Fruit fly (Drosophila melanogaster) whole organism, embryonic: ENCODE data around the gene atl.
A peak's percentile ranks its signal among the peaks of the same experiment; 100 is the strongest.

ENCODE experiments used
- Abd-B ChIP-seq: fragments of 200-800 bp; sonication (Bioruptor generic); optimal IDR thresholded peaks from 2 replicates; lab custom pipeline; 2018; ENCODE audit warnings: missing biosample characterization, mild to moderate bottlenecking, missing genetic modification characterization, moderate library complexity
- Bgb ChIP-seq: fragments of 200-800 bp; sonication (Bioruptor generic); IDR thresholded peaks from 2 replicates; pipeline ENCODE4 v1.3.6; 2022; ENCODE audit warnings: missing biosample characterization, missing genetic modification characterization; ENCODE audit not compliant: partially characterized antibody
- C15 ChIP-seq: fragments of 200-800 bp; sonication (Bioruptor generic); IDR thresholded peaks from 3 replicates; pipeline ENCODE4 v1.3.6; 2022; ENCODE audit warnings: missing biosample characterization, missing genetic modification characterization
- CG10654 ChIP-seq: fragments of 200-800 bp; sonication (Bioruptor generic); optimal IDR thresholded peaks from 2 replicates; lab custom pipeline; 2016; ENCODE audit warnings: missing biosample characterization, missing genetic modification characterization
- CG11695 ChIP-seq: fragments of 200-800 bp; sonication (Bioruptor generic); IDR thresholded peaks from 3 replicates; pipeline ENCODE4 v1.3.6; 2022; ENCODE audit warnings: missing biosample characterization, missing genetic modification characterization
- CG1233 ChIP-seq: fragments of 200-800 bp; sonication (Bioruptor generic); optimal IDR thresholded peaks from 4 replicates; lab custom pipeline; 2018; ENCODE audit warnings: missing biosample characterization, mild to moderate bottlenecking, missing genetic modification characterization
- CG12659 ChIP-seq: fragments of 200-800 bp; sonication (Bioruptor generic); optimal IDR thresholded peaks from 3 replicates; lab custom pipeline; 2017; ENCODE audit warnings: mild to moderate bottlenecking, missing biosample characterization, missing genetic modification reagents, missing genetic modification characterization
- CG15269 ChIP-seq: fragments of 200-800 bp; sonication (Bioruptor generic); optimal IDR thresholded peaks from 2 replicates; lab custom pipeline; 2018; ENCODE audit warnings: missing biosample characterization, mild to moderate bottlenecking, missing genetic modification characterization, moderate library complexity
- CG17359 ChIP-seq: fragments of 200-800 bp; sonication (Bioruptor generic); optimal IDR thresholded peaks from 3 replicates; lab custom pipeline; 2018; ENCODE audit warnings: missing biosample characterization, mild to moderate bottlenecking, missing genetic modification characterization, moderate library complexity
- CG2199 ChIP-seq: fragments of 200-800 bp; sonication (Bioruptor generic); IDR thresholded peaks from 3 replicates; pipeline ENCODE4 v1.3.6; 2022; ENCODE audit warnings: missing biosample characterization, missing genetic modification characterization
- CG31365 ChIP-seq: fragments of 200-800 bp; sonication (Bioruptor generic); optimal IDR thresholded peaks from 2 replicates; lab custom pipeline; 2018; ENCODE audit warnings: missing biosample characterization, mild to moderate bottlenecking, missing genetic modification characterization
- CG31441 ChIP-seq: fragments of 200-800 bp; sonication (Bioruptor generic); IDR thresholded peaks from 2 replicates; pipeline ENCODE4 v1.3.6; 2022; ENCODE audit warnings: missing biosample characterization, missing genetic modification characterization
- CG32772 ChIP-seq: fragments of 200-800 bp; sonication (Bioruptor generic); IDR thresholded peaks from 2 replicates; pipeline ENCODE4 v1.3.6; 2022; ENCODE audit warnings: missing biosample characterization, missing genetic modification characterization
- CG33557 ChIP-seq: fragments of 200-800 bp; sonication (Bioruptor generic); optimal IDR thresholded peaks from 2 replicates; lab custom pipeline; 2019; ENCODE audit warnings: missing biosample characterization, mild to moderate bottlenecking, missing genetic modification characterization, moderate library complexity
- CG3838 ChIP-seq: fragments of 200-800 bp; sonication (Bioruptor generic); optimal IDR thresholded peaks from 3 replicates; lab custom pipeline; 2016; ENCODE audit warnings: missing biosample characterization, missing genetic modification characterization
- CG7786 ChIP-seq: fragments of 200-800 bp; sonication (Bioruptor generic); optimal IDR thresholded peaks from 2 replicates; lab custom pipeline; 2016; ENCODE audit warnings: missing biosample characterization, missing genetic modification characterization
- CG8478 ChIP-seq: fragments of >200 bp; optimal IDR thresholded peaks from 2 replicates; lab custom pipeline; 2018
- CG9797 ChIP-seq: fragments of 200-800 bp; sonication (Bioruptor generic); optimal IDR thresholded peaks from 3 replicates; lab custom pipeline; 2018; ENCODE audit warnings: missing biosample characterization, mild to moderate bottlenecking, missing genetic modification characterization
- CrebB ChIP-seq: fragments of 200-800 bp; sonication (Bioruptor generic); optimal IDR thresholded peaks from 3 replicates; lab custom pipeline; 2018; ENCODE audit warnings: missing biosample characterization, mild to moderate bottlenecking, missing genetic modification characterization
- Deaf1 ChIP-seq: fragments of 200-800 bp; optimal IDR thresholded peaks from 3 replicates; lab custom pipeline; 2019; ENCODE audit warnings: missing biosample characterization, mild to moderate bottlenecking, missing genetic modification characterization, moderate library complexity
- Dfd ChIP-seq, 2 experiments: fragments of >200 bp; optimal IDR thresholded peaks; 2 replicates each; lab custom pipeline; 2017; ENCODE audit warnings: missing biosample characterization in 2 of 2, missing genetic modification characterization in 2 of 2
- GATAe ChIP-seq: fragments of 200-800 bp; sonication (Bioruptor generic); conservative IDR thresholded peaks from 2 replicates; pipeline ENCODE4 v1.3.6; 2022; ENCODE audit warnings: missing biosample characterization, missing genetic modification characterization
- HLH3B ChIP-seq: fragments of 200-800 bp; sonication (Bioruptor generic); IDR thresholded peaks from 2 replicates; pipeline ENCODE4 v1.3.6; 2022; ENCODE audit warnings: missing biosample characterization, missing genetic modification characterization
- Med ChIP-seq: fragments of 200-800 bp; sonication (Bioruptor generic); peaks from one replicate; lab custom pipeline; 2016; ENCODE audit warnings: missing biosample characterization, missing genetic modification characterization, mild to moderate bottlenecking, inconsistent platforms, moderate library complexity
- NC2α ChIP-seq: fragments of 200-800 bp; sonication (Bioruptor generic); optimal IDR thresholded peaks from 2 replicates; lab custom pipeline; 2016; ENCODE audit warnings: missing biosample characterization, missing genetic modification characterization
- Opbp ChIP-seq: fragments of 200-800 bp; sonication (Bioruptor generic); IDR thresholded peaks from 3 replicates; pipeline ENCODE4 v1.3.6; 2022; ENCODE audit warnings: missing biosample characterization, missing genetic modification characterization; ENCODE audit not compliant: partially characterized antibody
- Sox102F ChIP-seq: fragments of 200-800 bp; sonication (Bioruptor generic); optimal IDR thresholded peaks from 2 replicates; lab custom pipeline; 2018; ENCODE audit warnings: missing biosample characterization, mild to moderate bottlenecking, missing genetic modification characterization, moderate library complexity
- Stat92E ChIP-seq, 3 experiments: fragments of >200 bp in 2 of 3; fragments of 200-800 bp in 1 of 3; sonication (Bioruptor generic) in 1 of 3; optimal IDR thresholded peaks; 2 replicates each; lab custom pipeline; 2017 to 2019; ENCODE audit warnings: missing biosample characterization in 3 of 3, missing genetic modification characterization in 3 of 3, mild to moderate bottlenecking in 1 of 3, moderate library complexity in 1 of 3
- Trl ChIP-seq, 3 experiments: fragments of >200 bp in 2 of 3; fragments of 200-800 bp in 1 of 3; sonication (Bioruptor generic) in 1 of 3; optimal IDR thresholded peaks; 2 replicates in 1 of 3; 3 replicates in 2 of 3; lab custom pipeline; 2016 to 2017; ENCODE audit warnings: missing biosample characterization in 1 of 3, missing genetic modification characterization in 1 of 3
- bbx ChIP-seq: fragments of 200-800 bp; sonication (Bioruptor generic); IDR thresholded peaks from 2 replicates; pipeline ENCODE4 v1.3.6; 2022; ENCODE audit warnings: missing biosample characterization, missing genetic modification characterization; ENCODE audit not compliant: partially characterized antibody
- cas ChIP-seq: fragments of 200-800 bp; sonication (Bioruptor generic); IDR thresholded peaks from 2 replicates; pipeline ENCODE4 v1.3.6; 2022; ENCODE audit warnings: missing biosample characterization, missing genetic modification characterization
- chinmo ChIP-seq: fragments of 200-800 bp; sonication (Bioruptor generic); IDR thresholded peaks from 4 replicates; pipeline ENCODE4 v1.3.6; 2022; ENCODE audit warnings: missing biosample characterization, missing genetic modification characterization; ENCODE audit not compliant: partially characterized antibody
- crc ChIP-seq: fragments of 200-800 bp; sonication (Bioruptor generic); optimal IDR thresholded peaks from 2 replicates; lab custom pipeline; 2016; ENCODE audit warnings: missing biosample characterization, missing genetic modification characterization
- exex ChIP-seq: fragments of 200-800 bp; sonication (Bioruptor generic); optimal IDR thresholded peaks from 4 replicates; lab custom pipeline; 2018; ENCODE audit warnings: missing biosample characterization, mild to moderate bottlenecking, missing genetic modification characterization, moderate library complexity
- ftz-f1 ChIP-seq: fragments of 200-800 bp; sonication (Bioruptor generic); optimal IDR thresholded peaks from 2 replicates; lab custom pipeline; 2016; ENCODE audit warnings: missing biosample characterization, missing genetic modification characterization
- grau ChIP-seq: fragments of 200-800 bp; optimal IDR thresholded peaks from 3 replicates; lab custom pipeline; 2019; ENCODE audit warnings: missing biosample characterization, mild to moderate bottlenecking, missing genetic modification characterization, moderate library complexity
- hth ChIP-seq: fragments of >200 bp; optimal IDR thresholded peaks from 2 replicates; lab custom pipeline; 2017; ENCODE audit warnings: inconsistent platforms
- jigr1 ChIP-seq: fragments of 200-800 bp; sonication (Bioruptor generic); IDR thresholded peaks from 3 replicates; pipeline ENCODE4 v1.3.6; 2022; ENCODE audit warnings: missing biosample characterization, missing genetic modification characterization
- jing ChIP-seq: fragments of 200-800 bp; sonication (Bioruptor generic); optimal IDR thresholded peaks from 2 replicates; lab custom pipeline; 2018; ENCODE audit warnings: missing biosample characterization, mild to moderate bottlenecking, missing genetic modification characterization
- lola ChIP-seq, 3 experiments: fragments of >200 bp in 2 of 3; fragments of 200-800 bp in 1 of 3; sonication (Bioruptor generic) in 1 of 3; optimal IDR thresholded peaks; 2 replicates each; lab custom pipeline; 2017 to 2019; ENCODE audit warnings: missing biosample characterization in 3 of 3, missing genetic modification characterization in 3 of 3, mild to moderate bottlenecking in 1 of 3, moderate library complexity in 1 of 3
- nmo ChIP-seq: fragments of 200-800 bp; sonication (Bioruptor generic); optimal IDR thresholded peaks from 2 replicates; lab custom pipeline; 2018; ENCODE audit warnings: missing biosample characterization, mild to moderate bottlenecking, missing genetic modification characterization, moderate library complexity
- psq ChIP-seq: fragments of 200-800 bp; sonication (Bioruptor generic); optimal IDR thresholded peaks from 2 replicates; lab custom pipeline; 2017; ENCODE audit warnings: missing biosample characterization, missing genetic modification characterization
- sens ChIP-seq: fragments of 200-800 bp; sonication (Bioruptor generic); peaks from one replicate; lab custom pipeline; 2016; ENCODE audit warnings: missing biosample characterization, missing genetic modification characterization
- shn ChIP-seq: fragments of 200-800 bp; sonication (Bioruptor generic); optimal IDR thresholded peaks from 3 replicates; lab custom pipeline; 2016; ENCODE audit warnings: missing biosample characterization, missing genetic modification characterization
- tio ChIP-seq: fragments of 200-800 bp; sonication (Bioruptor generic); optimal IDR thresholded peaks from 2 replicates; lab custom pipeline; 2017; ENCODE audit warnings: missing biosample characterization, missing genetic modification characterization, inconsistent platforms
- unpg ChIP-seq: fragments of 200-800 bp; sonication (Bioruptor generic); optimal IDR thresholded peaks from 3 replicates; lab custom pipeline; 2018; ENCODE audit warnings: missing biosample characterization, mild to moderate bottlenecking, missing genetic modification characterization, moderate library complexity
- usp ChIP-seq: fragments of >200 bp; optimal IDR thresholded peaks from 2 replicates; lab custom pipeline; 2017; ENCODE audit warnings: missing biosample characterization, missing genetic modification characterization
- wek ChIP-seq: fragments of 200-800 bp; sonication (Bioruptor generic); optimal IDR thresholded peaks from 3 replicates; lab custom pipeline; 2018; ENCODE audit warnings: missing biosample characterization, mild to moderate bottlenecking, missing genetic modification characterization, moderate library complexity
- zf30C ChIP-seq: fragments of 200-800 bp; sonication (Bioruptor generic); optimal IDR thresholded peaks from 3 replicates; lab custom pipeline; 2018; ENCODE audit warnings: missing biosample characterization, mild to moderate bottlenecking, missing genetic modification characterization
- zfh2 ChIP-seq: fragments of 200-800 bp; sonication (Bioruptor generic); optimal IDR thresholded peaks from 2 replicates; lab custom pipeline; 2016; ENCODE audit warnings: missing biosample characterization, missing genetic modification characterization

atl gene

DNA sequence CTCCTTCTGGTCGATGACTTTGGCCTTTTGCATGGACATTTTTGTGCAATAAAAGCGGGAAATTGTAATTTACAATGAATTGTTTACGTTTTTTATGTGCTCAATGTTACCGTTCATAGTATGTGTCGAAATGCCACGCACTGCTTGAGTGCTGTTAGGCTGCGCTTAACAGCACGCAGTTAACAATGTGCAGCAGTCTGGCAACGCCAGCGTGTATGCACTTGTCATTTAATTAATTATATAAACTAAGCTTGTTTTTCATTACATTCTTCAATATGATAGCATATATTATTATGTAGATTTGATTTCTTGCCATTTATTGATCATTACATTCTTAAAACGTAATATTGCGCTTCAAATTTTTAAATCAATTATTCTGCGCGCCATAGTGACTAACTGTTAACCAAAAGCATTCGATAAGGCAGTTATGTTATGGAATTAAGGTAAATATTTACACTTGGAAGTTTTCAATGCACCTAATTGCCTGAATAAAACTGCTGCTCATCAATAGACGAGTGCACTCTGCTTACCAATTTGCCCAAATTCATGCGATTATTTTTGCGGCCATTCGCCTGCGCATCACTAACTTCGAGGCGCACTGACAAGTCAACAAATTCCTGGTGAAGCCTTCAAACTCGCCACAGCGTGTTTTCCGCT, 40.3 kb upstream of the atl start, which contains the start of the genes CG13625 and mld (continued):
- TF ChIP-seq NC2α (no peak), jing (GFP tag; lab: Kevin White, UChicago) (no peak), CG10654 (GFP tag; lab: Kevin White, UChicago) (no peak), CG9797 (GFP tag; lab: Kevin White, UChicago) (peak; percentile 78), Stat92E (GFP tag; optimal IDR thresholded peaks at IDR 0.05; lab: Kevin White, UChicago) (no peak), unpg (GFP tag; lab: Kevin White, UChicago) (no peak), CG17359 (tag; lab: Kevin White, UChicago) (peak; percentile 1), Abd-B (GFP tag; lab: Kevin White, UChicago) (peak; percentile 68), CG31441 (GFP tag; lab: Robert Waterston, UW) (no peak), zf30C (GFP tag; lab: Kevin White, UChicago) (no peak), Trl (optimal IDR thresholded peaks at IDR 0.05; lab: Kevin White, UChicago) (no peak), Trl (GFP tag; optimal IDR thresholded peaks at IDR 0.05; lab: Kevin White, UChicago) (no peak), grau (tag; lab: Kevin White, UChicago) (no peak), sens (GFP tag; lab: Kevin White, UChicago) (peak; percentile 84), CG3838 (no peak), exex (tag; lab: Kevin White, UChicago) (peak; percentile 56), usp (GFP tag; lab: Kevin White, UChicago) (no peak), ftz-f1 (no peak), Med (GFP tag; lab: Kevin White, UChicago) (peak; percentile 86), lola (GFP tag; optimal IDR thresholded peaks at IDR 0.05; lab: Kevin White, UChicago) (no peak), bbx (no peak), HLH3B (GFP tag; lab: Robert Waterston, UW) (no peak), psq (GFP tag; lab: Kevin White, UChicago) (no peak), Deaf1 (tag; lab: Kevin White, UChicago) (no peak), CrebB (no peak), hth (no peak), CG1233 (GFP tag; lab: Kevin White, UChicago) (no peak), nmo (GFP tag; lab: Kevin White, UChicago) (peak; percentile 57), CG8478 (lab: Kevin White, UChicago) (no peak), CG11695 (GFP tag; lab: Robert Waterston, UW) (no peak), CG32772 (no peak), CG33557 (GFP tag; lab: Kevin White, UChicago) (no peak), wek (GFP tag; lab: Kevin White, UChicago) (no peak), Dfd (GFP tag; optimal IDR thresholded peaks at IDR 0.05; lab: Kevin White, UChicago) (no peak), chinmo (GFP tag; lab: Robert Waterston, UW) (no peak), Bgb (GFP tag; lab: Robert Waterston, UW) (no peak), Opbp (GFP tag; lab: Robert Waterston, UW) (no peak), GATAe (GFP tag; lab: Robert Waterston, UW) (no peak), CG31365 (tag; lab: Kevin White, UChicago) (peak; percentile 88), C15 (GFP tag; lab: Robert Waterston, UW) (no peak), crc (no peak), CG7786 (GFP tag; lab: Kevin White, UChicago) (no peak), jigr1 (no peak), shn (GFP tag; lab: Kevin White, UChicago) (peak; percentile 7), CG15269 (tag; lab: Kevin White, UChicago) (no peak), zfh2 (GFP tag; lab: Kevin White, UChicago) (peak; percentile 16), cas (GFP tag; lab: Robert Waterston, UW) (no peak), Sox102F (GFP tag; lab: Kevin White, UChicago) (no peak), CG2199 (GFP tag; lab: Robert Waterston, UW) (no peak), CG12659 (GFP tag; lab: Kevin White, UChicago) (peak; percentile 55), tio (no peak)
